Fruit fly (Drosophila melanogaster) whole organism, adult: Measurements from ENCODE around the gene lectin-21Ca.

ENCODE experiments used
- CG11617 ChIP-seq: fragments of 200-800 bp; sonication (Bioruptor generic); optimal IDR thresholded peaks from 2 replicates; lab custom pipeline; 2017; ENCODE audit warnings: mild to moderate bottlenecking, missing biosample characterization, missing genetic modification reagents, missing genetic modification characterization
- CG12768 ChIP-seq: fragments of 200-800 bp; sonication (Bioruptor generic); optimal IDR thresholded peaks from 2 replicates; lab custom pipeline; 2017; ENCODE audit warnings: missing biosample characterization, missing genetic modification characterization, mild to moderate bottlenecking, moderate library complexity, missing genetic modification reagents
- CG14711 ChIP-seq: fragments of 200-800 bp; sonication (Bioruptor generic); optimal IDR thresholded peaks from 2 replicates; lab custom pipeline; 2018; ENCODE audit warnings: missing biosample characterization, mild to moderate bottlenecking, missing genetic modification characterization, moderate library complexity
- CG1620 ChIP-seq: fragments of 200-800 bp; sonication (Bioruptor generic); optimal IDR thresholded peaks from 2 replicates; lab custom pipeline; 2016; ENCODE audit warnings: missing biosample characterization, missing genetic modification characterization
- CG33017 ChIP-seq: fragments of 200-800 bp; sonication (Bioruptor generic); optimal IDR thresholded peaks from 2 replicates; lab custom pipeline; 2018; ENCODE audit warnings: missing biosample characterization, mild to moderate bottlenecking, missing genetic modification characterization, moderate library complexity
- CG5204 ChIP-seq: fragments of 200-800 bp; sonication (Bioruptor generic); optimal IDR thresholded peaks from 2 replicates; lab custom pipeline; 2016; ENCODE audit warnings: missing biosample characterization, missing genetic modification characterization
- CG7045 ChIP-seq: fragments of 200-800 bp; sonication (Bioruptor generic); optimal IDR thresholded peaks from 2 replicates; lab custom pipeline; 2017; ENCODE audit warnings: missing biosample characterization, mild to moderate bottlenecking, missing genetic modification characterization
- CG7101 ChIP-seq: fragments of 200-800 bp; sonication (Bioruptor generic); optimal IDR thresholded peaks from 2 replicates; lab custom pipeline; 2018; ENCODE audit warnings: missing biosample characterization, mild to moderate bottlenecking, missing genetic modification characterization, moderate library complexity
- Clk ChIP-seq: fragments of 200-800 bp; sonication (Bioruptor generic); optimal IDR thresholded peaks from 2 replicates; lab custom pipeline; 2017; ENCODE audit warnings: missing biosample characterization, missing genetic modification characterization
- Crg-1 ChIP-seq: fragments of 200-800 bp; sonication (Bioruptor generic); optimal IDR thresholded peaks from 2 replicates; lab custom pipeline; 2016; ENCODE audit warnings: missing biosample characterization, missing genetic modification characterization
- Hr96 ChIP-seq: fragments of 200-800 bp; sonication (Bioruptor generic); optimal IDR thresholded peaks from 2 replicates; lab custom pipeline; 2016; ENCODE audit warnings: missing biosample characterization, missing genetic modification characterization
- Mnt ChIP-seq: fragments of 200-800 bp; sonication (Bioruptor generic); optimal IDR thresholded peaks from 2 replicates; lab custom pipeline; 2016; ENCODE audit warnings: missing biosample characterization, mild to moderate bottlenecking, missing genetic modification characterization
- bab1 ChIP-seq: fragments of 200-800 bp; sonication (Bioruptor generic); optimal IDR thresholded peaks from 3 replicates; lab custom pipeline; 2019; ENCODE audit warnings: missing biosample characterization, mild to moderate bottlenecking, missing genetic modification characterization, moderate library complexity
- cic ChIP-seq: fragments of 200-800 bp; sonication (Bioruptor generic); optimal IDR thresholded peaks from 2 replicates; lab custom pipeline; 2017; ENCODE audit warnings: missing biosample characterization, mild to moderate bottlenecking, missing genetic modification characterization, moderate library complexity
- cnc ChIP-seq, 2 experiments: fragments of >200 bp; optimal IDR thresholded peaks; 2 replicates each; lab custom pipeline; 2017
- kay ChIP-seq: fragments of 200-800 bp; sonication (Bioruptor generic); peaks from one replicate; lab custom pipeline; 2016; ENCODE audit warnings: missing biosample characterization, missing genetic modification characterization, borderline replicate concordance
- ovo ChIP-seq: fragments of 200-800 bp; sonication (Bioruptor generic); optimal IDR thresholded peaks from 2 replicates; lab custom pipeline; 2016; ENCODE audit warnings: missing biosample characterization, missing genetic modification characterization
- pad ChIP-seq: fragments of 200-800 bp; sonication (Bioruptor generic); optimal IDR thresholded peaks from 3 replicates; lab custom pipeline; 2017; ENCODE audit warnings: missing biosample characterization, missing genetic modification characterization, mild to moderate bottlenecking, moderate library complexity, missing genetic modification reagents
- tj ChIP-seq: fragments of 200-800 bp; sonication (Bioruptor generic); optimal IDR thresholded peaks from 3 replicates; lab custom pipeline; 2017; ENCODE audit warnings: missing biosample characterization, mild to moderate bottlenecking, missing genetic modification characterization, moderate library complexity
- toe ChIP-seq: fragments of 200-800 bp; sonication (Bioruptor generic); optimal IDR thresholded peaks from 2 replicates; lab custom pipeline; 2016; ENCODE audit warnings: missing biosample characterization, missing genetic modification characterization

The lectin-21Ca gene

DNA sequence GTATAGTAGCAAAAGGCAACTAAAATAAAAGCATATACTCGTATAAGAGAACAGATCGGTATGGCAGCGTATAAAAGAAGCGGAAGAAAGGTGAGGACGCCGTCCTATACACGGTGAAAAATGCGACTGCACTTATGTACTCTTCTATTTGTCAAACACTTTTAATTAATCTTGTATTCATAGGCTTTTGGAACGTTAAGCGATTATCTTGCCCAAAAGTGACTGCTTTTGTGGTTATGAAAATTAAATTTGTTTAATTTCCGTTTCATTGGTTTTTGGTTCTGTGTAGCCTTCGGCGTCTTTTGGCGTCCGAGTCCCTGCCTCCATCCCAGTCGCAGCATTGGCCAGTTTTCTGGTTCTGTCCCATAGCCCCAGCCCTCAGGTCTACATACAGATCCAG lies 46.4 kb downstream of the lectin-21Ca start:
- TF ChIP-seq CG14711: no peak
- no peak for TF ChIP-seq Hr96 (GFP tag; lab: Kevin White, UChicago)
- no peak for TF ChIP-seq toe
- no peak for TF ChIP-seq bab1 (GFP tag; lab: Kevin White, UChicago)
- no peak for TF ChIP-seq CG1620 (GFP tag; lab: Kevin White, UChicago)
- TF ChIP-seq cnc (optimal IDR thresholded peaks at IDR 0.05; lab: Kevin White, UChicago): no peak

- TF ChIP-seq Crg-1 (GFP tag; lab: Kevin White, UChicago) (no peak), CG14711 (no peak), bab1 (GFP tag; lab: Kevin White, UChicago) (no peak), CG12768 (GFP tag; lab: Kevin White, UChicago) (no peak), kay (GFP tag; lab: Kevin White, UChicago) (no peak), toe (no peak), CG11617 (no peak), Clk (GFP tag; lab: Kevin White, UChicago) (no peak), CG33017 (tag; lab: Kevin White, UChicago) (no peak), ovo (GFP tag; lab: Kevin White, UChicago) (no peak), CG5204 (no peak), CG7045 (GFP tag; lab: Kevin White, UChicago) (no peak), cic (GFP tag; lab: Kevin White, UChicago) (no peak), Mnt (no peak), CG7101 (tag; lab: Kevin White, UChicago) (no peak), pad (GFP tag; lab: Kevin White, UChicago) (no peak), Hr96 (GFP tag; lab: Kevin White, UChicago) (no peak), tj (GFP tag; lab: Kevin White, UChicago) (no peak)
Observed at dm6 chr2L:672301-672700, 47.9 kb downstream of the lectin-21Ca start.

DNA sequence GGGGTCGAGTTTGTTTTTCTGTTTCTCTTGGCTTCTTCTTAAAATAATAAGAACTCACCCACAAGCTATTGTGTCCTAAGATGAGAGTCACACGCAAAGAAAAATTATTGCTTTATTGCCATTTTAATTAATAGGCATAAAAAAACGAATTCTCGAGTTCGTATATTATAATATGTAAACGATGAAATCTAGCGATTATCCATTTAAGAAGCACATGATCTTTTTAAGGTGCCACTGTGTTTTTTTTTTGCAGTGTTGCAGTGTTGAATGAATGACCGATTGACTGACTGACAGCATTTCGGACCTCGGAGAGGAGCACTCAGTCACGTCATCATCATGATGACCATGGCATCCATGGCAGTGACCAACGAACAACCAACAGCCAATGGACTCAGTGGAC lies 50.5 kb downstream of the lectin-21Ca start:
- TF ChIP-seq CG11617: no peak
- no peak for TF ChIP-seq Hr96 (GFP tag; lab: Kevin White, UChicago)
- no peak for TF ChIP-seq CG33017 (tag; lab: Kevin White, UChicago)
- TF ChIP-seq cnc (optimal IDR thresholded peaks at IDR 0.05; lab: Kevin White, UChicago): no peak
- TF ChIP-seq bab1 (GFP tag; lab: Kevin White, UChicago): no peak
- TF ChIP-seq tj (GFP tag; lab: Kevin White, UChicago): no peak
